Fruit fly (Drosophila melanogaster): ENCODE data around the gene Csk.

Gene Csk

DNA sequence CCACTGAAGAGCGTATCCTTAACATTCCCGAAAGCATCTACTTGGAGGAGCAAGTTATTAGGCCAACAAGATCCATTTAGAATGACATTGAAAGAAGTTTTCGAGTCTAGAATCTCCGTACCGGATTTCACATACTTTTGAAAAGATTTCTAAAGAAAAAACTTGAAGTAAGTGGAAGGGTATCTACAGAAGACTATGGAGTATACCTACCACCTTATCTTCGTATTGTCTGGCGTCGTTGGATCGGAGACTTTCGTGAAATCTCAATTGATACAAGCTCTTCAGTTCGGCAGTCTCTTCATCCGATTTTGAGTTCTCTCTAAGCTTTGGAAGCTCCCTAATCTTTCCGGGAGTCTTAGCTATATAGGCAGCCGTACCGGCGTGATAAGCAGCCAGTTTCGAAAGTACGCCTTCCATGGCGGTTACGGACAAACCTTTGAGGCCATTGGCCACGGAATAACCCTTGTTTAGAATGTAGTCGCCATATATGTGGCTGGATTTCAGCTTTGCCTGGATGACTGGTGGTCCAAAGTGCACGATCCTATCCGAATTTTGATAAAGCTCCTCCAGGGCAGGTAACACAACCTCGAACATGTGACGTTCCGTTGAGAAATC lies 40.5 kb upstream of the Csk start:
- TF ChIP-seq CG6792 (GFP tag; optimal IDR thresholded peaks at IDR 0.05) (no peak), vri (GFP tag; optimal IDR thresholded peaks at IDR 0.05) (peak; percentile 24), Eip78C (GFP tag) (peak; percentile 9)

- TF ChIP-seq Ets96B (tag; optimal IDR thresholded peaks at IDR 0.05) (no peak), CG6276 (GFP tag; optimal IDR thresholded peaks at IDR 0.05) (peak; percentile 16), eg (GFP tag; IDR thresholded peaks at IDR 0.05) (0 out of 3 replicates have a peak, but pooled peaks have one; percentile 30), pdm3 (GFP tag; optimal IDR thresholded peaks at IDR 0.05) (no peak), CG3032 (tag; optimal IDR thresholded peaks at IDR 0.05) (no peak), Hr38 (GFP tag; optimal IDR thresholded peaks at IDR 0.05) (no peak), CG9139 (GFP tag; optimal IDR thresholded peaks at IDR 0.05) (no peak), vri (GFP tag; optimal IDR thresholded peaks at IDR 0.05) (peak; percentile 45), CG31627 (GFP tag; optimal IDR thresholded peaks at IDR 0.05) (no peak), CG6854 (GFP tag; optimal IDR thresholded peaks at IDR 0.05) (no peak), net (GFP tag; optimal IDR thresholded peaks at IDR 0.05) (no peak), CG15336 (GFP tag; IDR thresholded peaks at IDR 0.05) (0 out of 2 replicates have a peak, but pooled peaks have one; percentile 24), svp (GFP tag) (peak; percentile 76)
Measured at dm6 chr3R:11689900-11690299, 39.4 kb upstream of the Csk start, which contains the start of gene CG6908. Gene CG6908 (minus strand): TSS chr3R:11690051.

DNA sequence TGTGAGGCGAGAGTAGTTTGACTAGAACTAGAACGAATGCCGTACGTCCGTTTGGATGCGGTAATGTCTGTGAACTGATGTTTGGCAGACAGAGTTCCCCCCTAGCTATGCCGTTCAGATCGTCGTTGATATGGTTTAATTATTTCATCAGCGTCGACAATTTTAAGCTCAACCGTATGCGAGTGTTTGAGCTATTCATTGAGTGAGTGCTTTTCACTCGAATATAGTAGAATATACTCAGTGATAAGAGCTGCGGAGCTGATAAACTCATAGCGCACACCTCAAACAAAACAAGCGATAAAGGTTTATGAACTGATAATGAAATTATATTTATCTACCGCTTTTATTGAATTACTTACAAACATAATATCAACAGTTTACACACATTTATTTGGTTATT lies 37.5 kb upstream of the Csk start, which contains the start of gene CG6834:
Gene CG6834, minus strand, starts transcription at position 79 of the 400 bp plus-strand sequence.
- TF ChIP-seq CG3032 (tag; optimal IDR thresholded peaks at IDR 0.05) (no peak), esn (GFP tag; optimal IDR thresholded peaks at IDR 0.05) (no peak), CG8119 (GFP tag; IDR thresholded peaks at IDR 0.05) (no peak), dsx (GFP tag; optimal IDR thresholded peaks at IDR 0.05; ENCODE audit: poor library complexity, severe bottlenecking) (no peak), CG7368 (GFP tag; optimal IDR thresholded peaks at IDR 0.05) (no peak), salr (GFP tag; optimal IDR thresholded peaks at IDR 0.05) (no peak), Blimp-1 (GFP tag; optimal IDR thresholded peaks at IDR 0.05) (no peak), Eip78C (GFP tag) (no peak), svp (GFP tag) (peak; percentile 71), fd59A (GFP tag; optimal IDR thresholded peaks at IDR 0.05) (no peak), Sox15 (GFP tag; optimal IDR thresholded peaks at IDR 0.05) (no peak), fkh (GFP tag; optimal IDR thresholded peaks at IDR 0.05) (peak; percentile 49), vri (GFP tag; optimal IDR thresholded peaks at IDR 0.05) (peak; percentile 64), fd85E (GFP tag; optimal IDR thresholded peaks at IDR 0.05) (no peak), CG1621 (tag; optimal IDR thresholded peaks at IDR 0.05) (no peak), eg (GFP tag; IDR thresholded peaks at IDR 0.05) (no peak), CG6854 (GFP tag; optimal IDR thresholded peaks at IDR 0.05) (no peak), achi (GFP tag; optimal IDR thresholded peaks at IDR 0.05) (no peak)

- TF ChIP-seq fd59A (GFP tag; optimal IDR thresholded peaks at IDR 0.05) (no peak), CG10669 (GFP tag; optimal IDR thresholded peaks at IDR 0.05) (no peak), lz (GFP tag; optimal IDR thresholded peaks at IDR 0.05) (no peak), Smox (GFP tag; optimal IDR thresholded peaks at IDR 0.05) (no peak), esn (GFP tag; optimal IDR thresholded peaks at IDR 0.05) (no peak), CG1621 (tag; optimal IDR thresholded peaks at IDR 0.05) (no peak), CG8632 (GFP tag; optimal IDR thresholded peaks at IDR 0.05) (no peak), salr (GFP tag; optimal IDR thresholded peaks at IDR 0.05) (no peak), Blimp-1 (GFP tag; optimal IDR thresholded peaks at IDR 0.05) (no peak), CG3032 (tag; optimal IDR thresholded peaks at IDR 0.05) (no peak), CG6808 (GFP tag; optimal IDR thresholded peaks at IDR 0.05) (no peak), net (GFP tag; optimal IDR thresholded peaks at IDR 0.05) (no peak), Gug (GFP tag; IDR thresholded peaks at IDR 0.05) (no peak), CG9139 (GFP tag; optimal IDR thresholded peaks at IDR 0.05) (no peak), CG3919 (GFP tag; optimal IDR thresholded peaks at IDR 0.05) (no peak), CG32006 (GFP tag; optimal IDR thresholded peaks at IDR 0.05) (no peak), CG8119 (GFP tag; IDR thresholded peaks at IDR 0.05) (no peak), spab (GFP tag; optimal IDR thresholded peaks at IDR 0.05) (no peak)
Measured at dm6 chr3R:11684316-11684715, 33.8 kb upstream of the Csk start, which contains the start of gene CG6830. Gene CG6830 (minus strand): TSS chr3R:11684342.
